Worm (Caenorhabditis elegans): Measurements from ENCODE around the gene mltn-8.
A peak's percentile ranks its signal among the peaks of the same experiment; 100 is the strongest.

mltn-8 gene

ce11 chrV:358473-358872, 21.6 kb downstream of the mltn-8 start:
- TF ChIP-seq nhr-76 (tag; optimal IDR thresholded peaks at IDR 0.05) (no peak), ceh-28 (tag; optimal IDR thresholded peaks at IDR 0.05) (no peak), ztf-4 (tag; optimal IDR thresholded peaks at IDR 0.05) (no peak), nhr-12 (tag; optimal IDR thresholded peaks at IDR 0.05) (no peak), nhr-77 (tag; optimal IDR thresholded peaks at IDR 0.05) (no peak), ama-1 (optimal IDR thresholded peaks at IDR 0.05) (no peak), nhr-28 (tag; optimal IDR thresholded peaks at IDR 0.05) (no peak), nhr-11 (tag; optimal IDR thresholded peaks at IDR 0.05) (no peak), ztf-11 (tag; optimal IDR thresholded peaks at IDR 0.05) (no peak), nhr-67 (tag; optimal IDR thresholded peaks at IDR 0.05) (no peak), lsy-12 (tag; optimal IDR thresholded peaks at IDR 0.05) (no peak), zag-1 (tag; optimal IDR thresholded peaks at IDR 0.05) (no peak)

ce11 chrV:356959-357702, 23.0 kb downstream of the mltn-8 start:
- TF ChIP-seq ama-1 (optimal IDR thresholded peaks at IDR 0.05) (no peak), nfya-1 (tag; optimal IDR thresholded peaks at IDR 0.05; ENCODE audit: insufficient read depth) (peak; percentile 93)

ce11 chrV:351787-352186, 28.3 kb downstream of the mltn-8 start:
- TF ChIP-seq ama-1 (optimal IDR thresholded peaks at IDR 0.05) (no peak), nhr-237 (tag; optimal IDR thresholded peaks at IDR 0.05) (no peak), ztf-4 (tag; optimal IDR thresholded peaks at IDR 0.05) (no peak), nhr-12 (tag; optimal IDR thresholded peaks at IDR 0.05) (no peak), daf-12 (tag; optimal IDR thresholded peaks at IDR 0.05) (no peak), ceh-28 (tag; optimal IDR thresholded peaks at IDR 0.05) (no peak), aly-2 (tag; optimal IDR thresholded peaks at IDR 0.05) (no peak), tbx-2 (tag; optimal IDR thresholded peaks at IDR 0.05) (no peak), eor-1 (tag; optimal IDR thresholded peaks at IDR 0.05) (no peak), nfya-1 (tag; optimal IDR thresholded peaks at IDR 0.05; ENCODE audit: insufficient read depth) (no peak), nhr-67 (tag; optimal IDR thresholded peaks at IDR 0.05) (no peak), fkh-10 (GFP tag; optimal IDR thresholded peaks at IDR 0.05) (no peak), nhr-28 (tag; optimal IDR thresholded peaks at IDR 0.05) (no peak), mdl-1 (tag; optimal IDR thresholded peaks at IDR 0.05) (no peak), fos-1 (tag; optimal IDR thresholded peaks at IDR 0.05) (no peak), ceh-9 (tag; optimal IDR thresholded peaks at IDR 0.05) (no peak), nhr-77 (tag; optimal IDR thresholded peaks at IDR 0.05) (no peak), zag-1 (tag; optimal IDR thresholded peaks at IDR 0.05) (no peak), nhr-11 (tag; optimal IDR thresholded peaks at IDR 0.05) (no peak)

ce11 chrV:350822-351221, 29.3 kb downstream of the mltn-8 start:
- TF ChIP-seq nhr-25 (tag; optimal IDR thresholded peaks at IDR 0.05): no peak
- TF ChIP-seq nfya-1 (tag; optimal IDR thresholded peaks at IDR 0.05; ENCODE audit: insufficient read depth): peak; percentile 76
- no peak for TF ChIP-seq pqm-1 (tag; optimal IDR thresholded peaks at IDR 0.05)
- TF ChIP-seq nhr-43 (tag; optimal IDR thresholded peaks at IDR 0.05; ENCODE audit: poor library complexity, severe bottlenecking): no peak

- TF ChIP-seq ceh-28 (tag; optimal IDR thresholded peaks at IDR 0.05) (peak; percentile 59), skn-1 (tag; optimal IDR thresholded peaks at IDR 0.05) (no peak), ztf-4 (tag; optimal IDR thresholded peaks at IDR 0.05) (peak; percentile 40), ztf-11 (tag; optimal IDR thresholded peaks at IDR 0.05) (no peak), nhr-43 (tag; optimal IDR thresholded peaks at IDR 0.05; ENCODE audit: poor library complexity, severe bottlenecking) (no peak), unc-62 (GFP tag; optimal IDR thresholded peaks at IDR 0.05) (no peak), fkh-2 (tag; optimal IDR thresholded peaks at IDR 0.05) (no peak), ceh-16 (tag; optimal IDR thresholded peaks at IDR 0.05) (no peak), eor-1 (tag; optimal IDR thresholded peaks at IDR 0.05) (no peak), R02D3.7 (tag; optimal IDR thresholded peaks at IDR 0.05) (peak; percentile 38), nhr-23 (tag; optimal IDR thresholded peaks at IDR 0.05) (peak; percentile 77), lsy-12 (tag; optimal IDR thresholded peaks at IDR 0.05) (peak; percentile 55), sea-2 (GFP tag; optimal IDR thresholded peaks at IDR 0.05) (no peak), fkh-10 (GFP tag; optimal IDR thresholded peaks at IDR 0.05) (no peak), lin-39 (tag; optimal IDR thresholded peaks at IDR 0.05) (peak; percentile 74), fos-1 (tag; optimal IDR thresholded peaks at IDR 0.05) (no peak), nhr-11 (tag; optimal IDR thresholded peaks at IDR 0.05) (no peak), ceh-82 (tag; optimal IDR thresholded peaks at IDR 0.05) (no peak), nhr-77 (tag; optimal IDR thresholded peaks at IDR 0.05) (no peak), egl-5 (tag; optimal IDR thresholded peaks at IDR 0.05) (no peak), aly-2 (tag; optimal IDR thresholded peaks at IDR 0.05) (no peak), zag-1 (tag; optimal IDR thresholded peaks at IDR 0.05) (no peak), snpc-4 (tag; optimal IDR thresholded peaks at IDR 0.05) (peak; percentile 78), ZK546.5 (tag; optimal IDR thresholded peaks at IDR 0.05) (no peak), tbx-2 (tag; optimal IDR thresholded peaks at IDR 0.05) (no peak), hmg-11 (tag; optimal IDR thresholded peaks at IDR 0.05) (peak; percentile 76), nhr-28 (tag; optimal IDR thresholded peaks at IDR 0.05) (no peak), mdl-1 (tag; optimal IDR thresholded peaks at IDR 0.05) (peak; percentile 78), pha-4 (tag; optimal IDR thresholded peaks at IDR 0.05) (peak; percentile 89), elt-3 (tag; optimal IDR thresholded peaks at IDR 0.05) (no peak), nhr-12 (tag; optimal IDR thresholded peaks at IDR 0.05) (no peak), nhr-76 (tag; optimal IDR thresholded peaks at IDR 0.05) (no peak), lin-15B (tag; optimal IDR thresholded peaks at IDR 0.05) (peak; percentile 80), pqm-1 (tag; optimal IDR thresholded peaks at IDR 0.05) (peak; percentile 4)
Measured at ce11 chrV:349054-349453, 31.0 kb downstream of the mltn-8 start, which contains the start of gene atg-9. Gene atg-9 (plus strand): TSS chrV:349385.
